Worm (Caenorhabditis elegans) whole organism, L4 larva: ENCODE results near the gene C48B4.9.
A peak's percentile ranks its signal among the peaks of the same experiment; 100 is the strongest.

Source experiments
- F44E2.7 ChIP-seq: fragments of 200-800 bp; sonication (Bioruptor generic); IDR thresholded peaks from 2 replicates; pipeline ENCODE4 v2.1.2; 2022; ENCODE audit warnings: missing genetic modification characterization, missing compliant biosample characterization
- F49E8.2 ChIP-seq: sonication (generic microtip); optimal IDR thresholded peaks from 2 replicates; lab custom pipeline; 2016; ENCODE audit warnings: missing compliant biosample characterization, mild to moderate bottlenecking, missing genetic modification characterization, borderline replicate concordance
- Y105C5A.15 ChIP-seq: fragments of 200-800 bp; sonication (Bioruptor generic); IDR thresholded peaks from 2 replicates; pipeline ENCODE4 v1.3.6; 2022; ENCODE audit warnings: missing genetic modification characterization, missing compliant biosample characterization
- Y48G9A.11 ChIP-seq: fragments of 200-800 bp; sonication (Bioruptor generic); IDR thresholded peaks from 2 replicates; pipeline ENCODE4 v1.3.6; 2022; ENCODE audit warnings: missing genetic modification reagents, missing genetic modification characterization, missing compliant biosample characterization
- Y75B8A.6 ChIP-seq: fragments of 200-800 bp; sonication (Bioruptor generic); IDR thresholded peaks from 2 replicates; pipeline ENCODE4 v1.3.6; 2022; ENCODE audit warnings: missing genetic modification reagents, missing genetic modification characterization, missing compliant biosample characterization
- ZK546.5 ChIP-seq, 2 experiments: sonication (generic microtip); optimal IDR thresholded peaks; 2 replicates each; lab custom pipeline; 2017; ENCODE audit warnings: missing biosample characterization in 2 of 2, missing genetic modification characterization in 2 of 2
- aha-1 ChIP-seq: fragments of 150-350 bp; peaks from one replicate; lab custom pipeline; 2014; ENCODE audit warnings: missing biosample characterization, missing genetic modification characterization
- ceh-20 ChIP-seq: fragments of 200-800 bp; sonication (Bioruptor generic); IDR thresholded peaks from 2 replicates; pipeline ENCODE4 v1.3.6; 2022; ENCODE audit warnings: missing genetic modification reagents, missing genetic modification characterization, missing compliant biosample characterization
- ceh-28 ChIP-seq: fragments of 150-350 bp; optimal IDR thresholded peaks from 2 replicates; lab custom pipeline; 2014; ENCODE audit warnings: missing biosample characterization, missing genetic modification reagents, missing genetic modification characterization
- ceh-44 ChIP-seq: fragments of 200-800 bp; sonication (Bioruptor generic); IDR thresholded peaks from 2 replicates; pipeline ENCODE4 v1.3.6; 2022; ENCODE audit warnings: missing genetic modification reagents, missing genetic modification characterization, missing compliant biosample characterization
- ces-1 ChIP-seq: fragments of 150-350 bp; sonication (generic microtip); optimal IDR thresholded peaks from 4 replicates; lab custom pipeline; 2014; ENCODE audit warnings: missing biosample characterization, missing genetic modification reagents, missing genetic modification characterization
- daf-12 ChIP-seq: fragments of 150-350 bp; optimal IDR thresholded peaks from 2 replicates; lab custom pipeline; 2014; ENCODE audit warnings: missing biosample characterization, missing genetic modification reagents, missing genetic modification characterization
- daf-16 ChIP-seq, 3 experiments: sonication (generic microtip); optimal IDR thresholded peaks; 2 replicates each; lab custom pipeline; 2016 to 2017; ENCODE audit warnings: missing genetic modification characterization in 3 of 3, missing genetic modification reagents in 3 of 3, mild to moderate bottlenecking in 2 of 3, missing compliant biosample characterization in 2 of 3, missing biosample characterization in 1 of 3, moderate library complexity in 1 of 3
- daf-19 ChIP-seq: fragments of 200-800 bp; sonication (Bioruptor generic); conservative IDR thresholded peaks from 2 replicates; pipeline ENCODE4 v1.3.6; 2022; ENCODE audit warnings: missing genetic modification characterization, missing compliant biosample characterization
- dmd-6 ChIP-seq: fragments of 200-800 bp; sonication (Bioruptor generic); IDR thresholded peaks from 2 replicates; pipeline ENCODE4 v1.3.6; 2022; ENCODE audit warnings: missing genetic modification reagents, missing genetic modification characterization, missing compliant biosample characterization
- dve-1 ChIP-seq: sonication (generic microtip); optimal IDR thresholded peaks from 2 replicates; lab custom pipeline; 2017; ENCODE audit warnings: antibody characterized with exemption, mild to moderate bottlenecking, missing genetic modification characterization, missing compliant biosample characterization; ENCODE audit not compliant: insufficient read depth
- egl-27 ChIP-seq: sonication (generic microtip); optimal IDR thresholded peaks from 3 replicates; lab custom pipeline; 2017; ENCODE audit warnings: missing biosample characterization, missing genetic modification reagents, missing genetic modification characterization
- fkh-10 ChIP-seq: fragments of 150-350 bp; optimal IDR thresholded peaks from 2 replicates; lab custom pipeline; 2014; ENCODE audit warnings: missing biosample characterization, missing genetic modification reagents, missing genetic modification characterization
- hlh-11 ChIP-seq: fragments of 200-800 bp; sonication (Bioruptor generic); optimal IDR thresholded peaks from 2 replicates; lab custom pipeline; 2018; ENCODE audit warnings: mild to moderate bottlenecking, missing genetic modification characterization, missing compliant biosample characterization
- hmg-1.1 ChIP-seq: fragments of 200-800 bp; sonication (Bioruptor generic); IDR thresholded peaks from 2 replicates; pipeline ENCODE4 v1.3.6; 2022; ENCODE audit warnings: missing genetic modification reagents, missing genetic modification characterization, missing compliant biosample characterization
- lin-1 ChIP-seq: fragments of 200-800 bp; sonication (Bioruptor generic); IDR thresholded peaks from 2 replicates; pipeline ENCODE4 v1.3.6; 2022; ENCODE audit warnings: missing genetic modification reagents, missing genetic modification characterization, missing compliant biosample characterization
- lin-38 ChIP-seq: fragments of 200-800 bp; sonication (Bioruptor generic); IDR thresholded peaks from 2 replicates; pipeline ENCODE4 v1.3.6; 2022; ENCODE audit warnings: missing genetic modification reagents, missing genetic modification characterization, missing compliant biosample characterization
- lsy-2 ChIP-seq, 2 experiments: fragments of 150-350 bp in 1 of 2; sonication (generic microtip) in 1 of 2; optimal IDR thresholded peaks; 2 replicates each; lab custom pipeline; 2014 to 2017; ENCODE audit warnings: missing biosample characterization in 2 of 2, missing genetic modification characterization in 2 of 2
- mdl-1 ChIP-seq, 2 experiments: fragments of 150-350 bp in 1 of 2; sonication (generic microtip) in 1 of 2; optimal IDR thresholded peaks; 2 replicates each; lab custom pipeline; 2014 to 2017; ENCODE audit warnings: missing biosample characterization in 2 of 2, missing genetic modification characterization in 2 of 2
- nhr-102 ChIP-seq: sonication (generic microtip); optimal IDR thresholded peaks from 2 replicates; lab custom pipeline; 2016; ENCODE audit warnings: mild to moderate bottlenecking, missing genetic modification characterization, moderate library complexity, missing compliant biosample characterization
- nhr-237 ChIP-seq: sonication (generic microtip); optimal IDR thresholded peaks from 2 replicates; lab custom pipeline; 2017; ENCODE audit warnings: missing biosample characterization, missing genetic modification characterization
- nhr-28 ChIP-seq: fragments of 150-350 bp; optimal IDR thresholded peaks from 2 replicates; lab custom pipeline; 2014; ENCODE audit warnings: missing biosample characterization, missing genetic modification characterization
- nhr-77 ChIP-seq: fragments of 150-350 bp; optimal IDR thresholded peaks from 2 replicates; lab custom pipeline; 2014; ENCODE audit warnings: missing biosample characterization, missing genetic modification characterization
- pha-4 ChIP-seq, 2 experiments: fragments of 150-350 bp in 1 of 2; fragments of 200-800 bp in 1 of 2; sonication (Bioruptor generic) in 1 of 2; IDR thresholded peaks in 1 of 2; optimal IDR thresholded peaks in 1 of 2; 2 replicates each; pipeline versions ENCODE4 v1.3.6 to Lab custom; 2014 to 2022; ENCODE audit warnings: missing genetic modification characterization in 2 of 2, missing genetic modification reagents in 2 of 2, missing biosample characterization in 1 of 2, missing compliant biosample characterization in 1 of 2
- pqm-1 ChIP-seq: sonication (generic microtip); optimal IDR thresholded peaks from 2 replicates; lab custom pipeline; 2017; ENCODE audit warnings: missing biosample characterization, missing genetic modification characterization
- snpc-4 ChIP-seq: fragments of 150-350 bp; optimal IDR thresholded peaks from 2 replicates; lab custom pipeline; 2014; ENCODE audit warnings: missing biosample characterization, missing genetic modification characterization
- tra-1 ChIP-seq: fragments of 200-800 bp; sonication (Bioruptor generic); IDR thresholded peaks from 2 replicates; pipeline ENCODE4 v1.3.6; 2022; ENCODE audit warnings: missing genetic modification reagents, missing genetic modification characterization, missing compliant biosample characterization
- unc-62 ChIP-seq, 3 experiments: fragments of 150-350 bp in 1 of 3; sonication (generic microtip); optimal IDR thresholded peaks in 2 of 3; peaks in 1 of 3; 1 replicate in 1 of 3; 2 replicates in 2 of 3; lab custom pipeline; 2014 to 2017; ENCODE audit warnings: missing biosample characterization in 3 of 3, missing genetic modification characterization in 3 of 3, missing genetic modification reagents in 3 of 3, missing genotype in 1 of 3

Gene C48B4.9

DNA sequence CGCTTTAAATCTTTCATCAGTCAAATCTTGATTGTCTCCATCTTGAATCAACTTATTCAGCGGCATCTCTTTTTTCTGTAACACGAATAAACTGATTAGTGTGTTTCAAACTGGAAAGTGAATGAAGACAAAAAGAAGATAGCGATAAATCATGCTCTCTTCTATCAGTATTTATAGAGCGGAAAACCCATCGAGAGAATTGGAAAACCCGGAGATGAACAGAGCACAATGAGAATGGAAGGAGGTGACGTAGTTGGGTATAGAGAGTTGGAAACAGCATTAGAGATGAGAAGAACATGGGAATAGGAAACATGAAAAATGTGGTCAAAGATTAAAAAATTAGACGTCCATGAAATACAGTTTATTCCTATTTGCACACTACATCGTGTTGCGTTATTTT lies 29.0 kb upstream of the C48B4.9 start, which contains the start of gene acox-1.5:
TSS of gene acox-1.5 (minus strand) at position 75 of the 400 bp plus-strand sequence.
- TF ChIP-seq daf-12 (no peak), nhr-77 (tag; lab: Kevin White, UChicago) (peak; percentile 56), daf-19 (no peak), nhr-102 (tag; lab: Kevin White, UChicago) (no peak), lsy-2 (tag; optimal IDR thresholded peaks at IDR 0.05; lab: Kevin White, UChicago) (no peak), Y75B8A.6 (GFP tag; lab: Robert Waterston, UW) (no peak), Y48G9A.11 (GFP tag; lab: Robert Waterston, UW) (no peak), hlh-11 (tag; lab: Kevin White, UChicago) (peak; percentile 34), lin-1 (GFP tag; lab: Robert Waterston, UW) (no peak), snpc-4 (no peak), hmg-1.1 (no peak), tra-1 (GFP tag; lab: Robert Waterston, UW) (no peak), ceh-28 (tag; lab: Kevin White, UChicago) (no peak), pqm-1 (tag; lab: Kevin White, UChicago) (peak; percentile 77), nhr-237 (no peak), F49E8.2 (tag; lab: Kevin White, UChicago) (no peak), Y105C5A.15 (GFP tag; lab: Robert Waterston, UW) (no peak), pha-4 (GFP tag; IDR thresholded peaks at IDR 0.05; lab: Robert Waterston, UW) (no peak), pha-4 (tag; optimal IDR thresholded peaks at IDR 0.05; lab: Kevin White, UChicago) (no peak), unc-62 (GFP tag; optimal IDR thresholded peaks at IDR 0.05 in 1 of 2; lab: Kevin White, UChicago) (peak in 1 of 2 experiments; percentile 16), unc-62 (tag; optimal IDR thresholded peaks at IDR 0.05; lab: Kevin White, UChicago) (no peak), aha-1 (tag; lab: Kevin White, UChicago) (peak; percentile 19), nhr-28 (tag; lab: Kevin White, UChicago) (peak; percentile 55), dve-1 (tag; lab: Kevin White, UChicago) (peak; percentile 22), ceh-20 (GFP tag; lab: Robert Waterston, UW) (no peak), dmd-6 (GFP tag; lab: Robert Waterston, UW) (peak; percentile 62), egl-27 (no peak)

DNA sequence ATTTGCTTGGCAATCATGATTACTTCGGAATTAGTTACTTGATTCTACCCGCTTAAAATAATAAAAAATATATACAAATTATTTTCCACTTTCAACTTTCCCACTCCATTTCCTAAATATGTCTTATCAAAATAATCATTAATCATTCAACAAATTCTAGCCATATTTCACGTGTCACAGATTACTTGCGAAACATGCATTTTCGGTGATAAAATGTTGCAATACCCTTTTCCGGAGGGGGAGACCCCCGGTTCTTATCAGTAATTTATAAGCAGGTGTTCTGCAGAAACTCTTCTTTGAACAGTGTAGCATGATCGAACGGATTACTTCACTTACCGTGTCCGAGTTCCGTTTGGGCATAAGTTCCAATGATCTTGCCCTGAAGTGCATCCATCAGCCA lies 27.1 kb upstream of the C48B4.9 start:
- TF ChIP-seq dve-1 (tag; lab: Kevin White, UChicago): peak; percentile 34
- TF ChIP-seq lin-1 (GFP tag; lab: Robert Waterston, UW): peak; percentile 83; the same call in 1 of the 2 replicates
- peak; percentile 66 for TF ChIP-seq hlh-11 (tag; lab: Kevin White, UChicago)
- peak in 1 of 2 experiments; percentile 61 for TF ChIP-seq mdl-1 (tag; optimal IDR thresholded peaks at IDR 0.05; lab: Kevin White, UChicago)
- TF ChIP-seq dmd-6 (GFP tag; lab: Robert Waterston, UW): peak; percentile 90
- peak; percentile 71 for TF ChIP-seq pqm-1 (tag; lab: Kevin White, UChicago)
- no peak for TF ChIP-seq ceh-44 (GFP tag; lab: Robert Waterston, UW)
- TF ChIP-seq daf-16 (GFP tag; optimal IDR thresholded peaks at IDR 0.05; lab: Kevin White, UChicago): no peak
- peak; percentile 46 for TF ChIP-seq daf-16 (tag; optimal IDR thresholded peaks at IDR 0.05; lab: Kevin White, UChicago)
- peak; percentile 79 for TF ChIP-seq nhr-28 (tag; lab: Kevin White, UChicago)
- TF ChIP-seq F44E2.7 (GFP tag; lab: Robert Waterston, UW): no peak
- TF ChIP-seq nhr-77 (tag; lab: Kevin White, UChicago): peak; percentile 64
- TF ChIP-seq tra-1 (GFP tag; lab: Robert Waterston, UW): peak; percentile 59
- TF ChIP-seq lin-38 (GFP tag; lab: Robert Waterston, UW): no peak
- TF ChIP-seq, all 104 proteins: peak for 10

DNA sequence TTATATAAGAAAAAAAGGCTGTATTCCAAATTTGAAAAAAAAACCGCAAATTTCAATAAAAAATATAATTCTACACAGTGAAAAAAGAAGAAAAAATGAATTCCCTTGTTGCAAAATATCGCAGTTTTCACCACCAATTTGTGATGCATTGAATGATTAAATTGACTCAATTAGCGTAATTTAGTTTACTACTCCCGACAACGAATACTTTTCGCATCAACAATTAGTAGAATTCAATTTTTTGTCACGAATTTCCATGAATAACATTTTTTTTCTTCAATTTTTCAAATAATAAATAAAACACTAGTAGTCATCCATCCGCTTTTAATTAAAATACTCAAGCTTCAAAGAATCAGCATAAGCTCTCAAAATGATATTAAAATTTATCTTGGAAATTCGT lies 22.2 kb upstream of the C48B4.9 start:
- TF ChIP-seq fkh-10 (GFP tag; lab: Kevin White, UChicago): peak; percentile 16
- TF ChIP-seq ces-1 (GFP tag; lab: Kevin White, UChicago): peak; percentile 46
- peak in 1 of 2 experiments; percentile 21 for TF ChIP-seq lsy-2 (tag; optimal IDR thresholded peaks at IDR 0.05; lab: Kevin White, UChicago)
- TF ChIP-seq ZK546.5 (tag; optimal IDR thresholded peaks at IDR 0.05; lab: Kevin White, UChicago): no peak
- TF ChIP-seq nhr-28 (tag; lab: Kevin White, UChicago): no peak
- TF ChIP-seq, all 104 proteins: peak for 3
